Worm (Caenorhabditis elegans) whole organism, L1 larva: ENCODE measurements around the gene xpc-1.

Experiments
- C34B4.2 ChIP-seq: sonication (generic microtip); optimal IDR thresholded peaks from 2 replicates; lab custom pipeline; 2017; ENCODE audit warnings: mild to moderate bottlenecking, missing genetic modification characterization, missing compliant biosample characterization
- alr-1 ChIP-seq: fragments of 200-800 bp; sonication (Bioruptor generic); optimal IDR thresholded peaks from 2 replicates; lab custom pipeline; 2018; ENCODE audit warnings: borderline replicate concordance, mild to moderate bottlenecking, missing genetic modification characterization, missing compliant biosample characterization
- aly-2 ChIP-seq: fragments of 150-350 bp; optimal IDR thresholded peaks from 2 replicates; lab custom pipeline; 2014; ENCODE audit warnings: missing biosample characterization, missing genetic modification characterization
- ama-1 ChIP-seq: fragments of 150-350 bp; optimal IDR thresholded peaks from 2 replicates; lab custom pipeline; 2014
- blmp-1 ChIP-seq: fragments of 150-350 bp; optimal IDR thresholded peaks from 2 replicates; lab custom pipeline; 2014; ENCODE audit warnings: missing biosample characterization, missing genetic modification characterization
- ceh-82 ChIP-seq, 3 experiments: fragments of 150-350 bp in 1 of 3; sonication (generic microtip) in 2 of 3; optimal IDR thresholded peaks; 2 replicates each; lab custom pipeline; 2014 to 2017; ENCODE audit warnings: missing biosample characterization in 3 of 3, missing genetic modification characterization in 3 of 3
- ces-1 ChIP-seq: fragments of 150-350 bp; optimal IDR thresholded peaks from 2 replicates; lab custom pipeline; 2014; ENCODE audit warnings: missing biosample characterization, missing genetic modification reagents, missing genetic modification characterization
- dpl-1 ChIP-seq, 3 experiments: fragments of 150-350 bp in 2 of 3; sonication (generic microtip) in 1 of 3; optimal IDR thresholded peaks; 2 replicates each; lab custom pipeline; 2014 to 2017; ENCODE audit warnings: missing biosample characterization in 3 of 3, missing genetic modification characterization in 3 of 3, missing genetic modification reagents in 3 of 3
- efl-1 ChIP-seq, 4 experiments: fragments of 150-350 bp; optimal IDR thresholded peaks in 3 of 4; peaks in 1 of 4; 1 replicate in 1 of 4; 2 replicates in 3 of 4; lab custom pipeline; 2014; ENCODE audit warnings: missing biosample characterization in 2 of 4, missing genetic modification characterization in 2 of 4, missing genetic modification reagents in 2 of 4
- egl-13 ChIP-seq: sonication (generic microtip); optimal IDR thresholded peaks from 2 replicates; lab custom pipeline; 2016; ENCODE audit warnings: missing genotype, missing genetic modification reagents, missing genetic modification characterization, missing compliant biosample characterization
- ets-5 ChIP-seq: fragments of 200-800 bp; sonication (Bioruptor generic); IDR thresholded peaks from 2 replicates; pipeline ENCODE4 v1.3.6; 2022; ENCODE audit warnings: missing genetic modification characterization, missing compliant biosample characterization
- fkh-10 ChIP-seq: sonication (generic microtip); optimal IDR thresholded peaks from 2 replicates; lab custom pipeline; 2017; ENCODE audit warnings: missing biosample characterization, missing genetic modification reagents, missing genetic modification characterization
- fkh-8 ChIP-seq: sonication (generic microtip); optimal IDR thresholded peaks from 2 replicates; lab custom pipeline; 2016; ENCODE audit warnings: mild to moderate bottlenecking, missing genetic modification characterization, missing compliant biosample characterization
- fos-1 ChIP-seq: fragments of 150-350 bp; optimal IDR thresholded peaks from 2 replicates; lab custom pipeline; 2014; ENCODE audit warnings: missing biosample characterization, missing genetic modification characterization
- hlh-4 ChIP-seq: sonication (generic microtip); optimal IDR thresholded peaks from 2 replicates; lab custom pipeline; 2016; ENCODE audit warnings: mild to moderate bottlenecking, missing genetic modification characterization, missing compliant biosample characterization
- hpl-2 ChIP-seq: fragments of 150-350 bp; optimal IDR thresholded peaks from 2 replicates; lab custom pipeline; 2014; ENCODE audit warnings: missing biosample characterization, missing genetic modification reagents, missing genetic modification characterization
- irx-1 ChIP-seq: sonication (generic microtip); optimal IDR thresholded peaks from 2 replicates; lab custom pipeline; 2016; ENCODE audit warnings: missing genetic modification characterization, missing compliant biosample characterization
- isw-1 ChIP-seq: fragments of 200-800 bp; sonication (Bioruptor generic); IDR thresholded peaks from 2 replicates; pipeline ENCODE4 v1.3.6; 2022; ENCODE audit warnings: missing genetic modification characterization, missing compliant biosample characterization
- lin-13 ChIP-seq: fragments of 150-350 bp; optimal IDR thresholded peaks from 2 replicates; lab custom pipeline; 2014; ENCODE audit warnings: missing biosample characterization, missing genetic modification reagents, missing genetic modification characterization
- lin-14 ChIP-seq: fragments of 200-800 bp; sonication (Bioruptor generic); optimal IDR thresholded peaks from 2 replicates; lab custom pipeline; 2018; ENCODE audit warnings: mild to moderate bottlenecking, missing genetic modification characterization, moderate library complexity, missing compliant biosample characterization
- lin-35 ChIP-seq, 2 experiments: fragments of 150-350 bp; optimal IDR thresholded peaks; 2 replicates each; lab custom pipeline; 2014; ENCODE audit warnings: missing biosample characterization in 2 of 2, missing genetic modification characterization in 2 of 2, missing genetic modification reagents in 2 of 2
- lin-39 ChIP-seq: fragments of 150-350 bp; optimal IDR thresholded peaks from 2 replicates; lab custom pipeline; 2014; ENCODE audit warnings: missing biosample characterization, missing genetic modification reagents, missing genetic modification characterization
- lir-3 ChIP-seq: sonication (generic microtip); optimal IDR thresholded peaks from 2 replicates; lab custom pipeline; 2016; ENCODE audit warnings: mild to moderate bottlenecking, missing genetic modification characterization, moderate library complexity, missing compliant biosample characterization; ENCODE audit not compliant: poor library complexity
- lsy-2 ChIP-seq, 2 experiments: fragments of 150-350 bp; optimal IDR thresholded peaks; 2 replicates each; lab custom pipeline; 2014; ENCODE audit warnings: missing biosample characterization in 2 of 2, missing genetic modification characterization in 2 of 2
- mab-9 ChIP-seq: fragments of 200-800 bp; sonication (Bioruptor generic); IDR thresholded peaks from 2 replicates; pipeline ENCODE4 v1.3.6; 2022; ENCODE audit warnings: missing genetic modification reagents, missing genetic modification characterization, missing compliant biosample characterization
- mdl-1 ChIP-seq, 2 experiments: fragments of 150-350 bp; optimal IDR thresholded peaks; 2 replicates each; lab custom pipeline; 2014 to 2017; ENCODE audit warnings: missing biosample characterization in 2 of 2, missing genetic modification characterization in 2 of 2, inconsistent platforms in 1 of 2
- mep-1 ChIP-seq: fragments of 150-350 bp; optimal IDR thresholded peaks from 2 replicates; lab custom pipeline; 2014; ENCODE audit warnings: missing biosample characterization, missing genetic modification characterization
- nhr-19 ChIP-seq: fragments of 200-800 bp; sonication (Bioruptor generic); conservative IDR thresholded peaks from 2 replicates; pipeline ENCODE4 v1.3.6; 2022; ENCODE audit warnings: missing genetic modification characterization, missing compliant biosample characterization
- nhr-28 ChIP-seq: fragments of 150-350 bp; optimal IDR thresholded peaks from 2 replicates; lab custom pipeline; 2014; ENCODE audit warnings: missing biosample characterization, missing genetic modification characterization
- nhr-47 ChIP-seq: sonication (generic microtip); optimal IDR thresholded peaks from 2 replicates; lab custom pipeline; 2016; ENCODE audit warnings: mild to moderate bottlenecking, missing genetic modification characterization, moderate library complexity, missing compliant biosample characterization
- nhr-71 ChIP-seq: sonication (generic microtip); optimal IDR thresholded peaks from 2 replicates; lab custom pipeline; 2016; ENCODE audit warnings: mild to moderate bottlenecking, missing genetic modification characterization, moderate library complexity, missing compliant biosample characterization
- nhr-76 ChIP-seq: sonication (generic microtip); optimal IDR thresholded peaks from 2 replicates; lab custom pipeline; 2017; ENCODE audit warnings: missing biosample characterization, missing genetic modification characterization
- nhr-84 ChIP-seq: sonication (generic microtip); optimal IDR thresholded peaks from 2 replicates; lab custom pipeline; 2017; ENCODE audit warnings: missing biosample characterization, missing genetic modification characterization
- nhr-90 ChIP-seq: sonication (generic microtip); optimal IDR thresholded peaks from 2 replicates; lab custom pipeline; 2016; ENCODE audit warnings: mild to moderate bottlenecking, missing genetic modification characterization, missing compliant biosample characterization; ENCODE audit not compliant: poor library complexity
- pag-3 ChIP-seq: sonication (generic microtip); optimal IDR thresholded peaks from 2 replicates; lab custom pipeline; 2017; ENCODE audit warnings: missing genetic modification characterization, mild to moderate bottlenecking, missing compliant biosample characterization, antibody characterized with exemption, borderline replicate concordance; ENCODE audit not compliant: insufficient read depth
- rnt-1 ChIP-seq: sonication (generic microtip); optimal IDR thresholded peaks from 2 replicates; lab custom pipeline; 2016; ENCODE audit warnings: mild to moderate bottlenecking, missing genetic modification characterization, moderate library complexity, missing compliant biosample characterization
- skn-1 ChIP-seq: fragments of 150-350 bp; optimal IDR thresholded peaks from 2 replicates; lab custom pipeline; 2014; ENCODE audit warnings: missing biosample characterization, missing genetic modification characterization
- snu-23 ChIP-seq: sonication (generic microtip); optimal IDR thresholded peaks from 2 replicates; lab custom pipeline; 2016; ENCODE audit warnings: missing genetic modification characterization, missing compliant biosample characterization
- sox-4 ChIP-seq: sonication (generic microtip); optimal IDR thresholded peaks from 2 replicates; lab custom pipeline; 2016; ENCODE audit warnings: missing genetic modification characterization, missing compliant biosample characterization
- swsn-7 ChIP-seq: sonication (generic microtip); optimal IDR thresholded peaks from 2 replicates; lab custom pipeline; 2016; ENCODE audit warnings: missing genetic modification characterization, missing compliant biosample characterization
- tlp-1 ChIP-seq: fragments of 150-350 bp; optimal IDR thresholded peaks from 2 replicates; lab custom pipeline; 2014; ENCODE audit warnings: missing biosample characterization, missing genetic modification characterization
- unc-30 ChIP-seq: sonication (generic microtip); optimal IDR thresholded peaks from 2 replicates; lab custom pipeline; 2017; ENCODE audit warnings: missing biosample characterization, missing genetic modification characterization
- unc-62 ChIP-seq: fragments of 150-350 bp; optimal IDR thresholded peaks from 2 replicates; lab custom pipeline; 2014; ENCODE audit warnings: missing biosample characterization, missing genetic modification reagents, missing genetic modification characterization
- unc-98 ChIP-seq: fragments of 200-800 bp; sonication (Bioruptor generic); IDR thresholded peaks from 2 replicates; pipeline ENCODE4 v1.3.6; 2022; ENCODE audit warnings: missing genetic modification characterization, missing compliant biosample characterization
- vab-15 ChIP-seq: sonication (generic microtip); optimal IDR thresholded peaks from 2 replicates; lab custom pipeline; 2017; ENCODE audit warnings: missing genotype, mild to moderate bottlenecking, missing genetic modification characterization, missing compliant biosample characterization
- xbp-1 ChIP-seq: sonication (generic microtip); optimal IDR thresholded peaks from 2 replicates; lab custom pipeline; 2016; ENCODE audit warnings: missing genetic modification characterization, missing compliant biosample characterization
- zag-1 ChIP-seq: fragments of 150-350 bp; optimal IDR thresholded peaks from 2 replicates; lab custom pipeline; 2014; ENCODE audit warnings: missing biosample characterization, missing genetic modification characterization
- ztf-11 ChIP-seq, 2 experiments: sonication (generic microtip); optimal IDR thresholded peaks; 2 replicates each; lab custom pipeline; 2016 to 2017; ENCODE audit warnings: missing genetic modification characterization in 2 of 2, missing biosample characterization in 1 of 2, missing compliant biosample characterization in 1 of 2

xpc-1 gene

DNA sequence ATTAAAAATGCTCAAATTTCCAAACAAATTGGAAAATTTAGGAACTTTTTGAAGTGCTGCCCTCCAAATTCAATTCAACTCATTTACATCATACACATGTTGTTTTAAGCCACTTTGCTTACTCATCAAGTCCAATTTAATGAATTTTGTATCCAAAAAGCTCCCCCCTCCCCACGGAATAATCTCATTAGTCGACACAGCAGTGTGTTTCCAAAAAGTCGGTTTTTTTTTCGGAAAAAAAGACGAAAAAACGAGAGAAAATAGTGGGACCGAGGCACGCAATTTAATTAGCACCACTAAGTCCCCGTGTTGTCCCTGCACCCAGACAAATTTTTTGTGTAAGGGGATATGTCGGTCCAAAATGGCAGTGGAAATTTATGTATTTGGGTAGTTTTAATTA lies 59.4 kb downstream of the xpc-1 start (continued):
- TF ChIP-seq mab-9 (GFP tag; lab: Robert Waterston, UW) (0 out of 2 replicates have a peak, but pooled peaks have one; percentile 37), nhr-76 (tag; lab: Kevin White, UChicago) (no peak), fkh-10 (GFP tag; lab: Kevin White, UChicago) (peak; percentile 7), hlh-4 (tag; lab: Kevin White, UChicago) (no peak), rnt-1 (tag; lab: Kevin White, UChicago) (no peak), irx-1 (tag; lab: Kevin White, UChicago) (no peak), unc-62 (no peak), zag-1 (tag; lab: Kevin White, UChicago) (peak; percentile 45), nhr-71 (tag; lab: Kevin White, UChicago) (peak; percentile 65), sox-4 (no peak), hpl-2 (GFP tag; lab: Kevin White, UChicago) (no peak), ama-1 (lab: Kevin White, UChicago) (no peak), mep-1 (no peak), vab-15 (tag; lab: Kevin White, UChicago) (no peak), lin-39 (tag; lab: Kevin White, UChicago) (no peak), ztf-11 (tag; optimal IDR thresholded peaks at IDR 0.05; lab: Kevin White, UChicago) (peak in 1 of 2 experiments; percentile 37), nhr-28 (tag; lab: Kevin White, UChicago) (no peak), swsn-7 (peak; percentile 37), lir-3 (tag; lab: Kevin White, UChicago) (no peak), C34B4.2 (no peak), unc-30 (no peak), xbp-1 (tag; lab: Kevin White, UChicago) (peak; percentile 24), blmp-1 (tag; lab: Kevin White, UChicago) (no peak), pag-3 (no peak), fos-1 (tag; lab: Kevin White, UChicago) (peak; percentile 22), ces-1 (GFP tag; lab: Kevin White, UChicago) (peak; percentile 88)

DNA sequence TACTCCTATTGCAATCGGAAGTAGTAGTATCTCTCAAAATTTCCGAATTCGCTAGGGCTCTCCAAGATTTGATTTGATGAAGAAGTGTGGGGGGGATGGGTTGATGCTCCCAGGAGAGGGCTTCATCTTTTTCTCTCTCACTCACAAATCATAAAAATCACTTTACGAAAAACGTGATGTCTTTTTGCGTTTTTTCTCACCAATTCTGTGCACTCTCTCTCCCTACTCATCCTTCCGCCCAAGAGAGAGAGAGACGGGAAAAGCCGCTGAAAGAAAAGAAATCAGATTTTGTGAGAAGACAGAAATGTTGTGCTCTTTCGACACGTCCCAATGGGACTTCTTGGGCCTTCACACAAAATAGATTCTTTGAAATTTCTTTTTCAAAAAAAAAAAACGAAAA lies 60.7 kb downstream of the xpc-1 start:
- TF ChIP-seq fos-1 (tag; lab: Kevin White, UChicago): no peak
- TF ChIP-seq efl-1 (optimal IDR thresholded peaks at IDR 0.05; lab: Kevin White, UChicago): peak; percentile 17 to 21
- TF ChIP-seq efl-1 (GFP tag; optimal IDR thresholded peaks at IDR 0.05 in 1 of 2; lab: Kevin White, UChicago): no peak
- no peak for TF ChIP-seq C34B4.2
- TF ChIP-seq swsn-7: peak; percentile 38
- TF ChIP-seq isw-1 (GFP tag; lab: Robert Waterston, UW): peak; percentile 10; the same call in 1 of the 2 replicates
- TF ChIP-seq nhr-76 (tag; lab: Kevin White, UChicago): no peak
- TF ChIP-seq nhr-71 (tag; lab: Kevin White, UChicago): peak; percentile 63
- TF ChIP-seq unc-98: no peak
- TF ChIP-seq lir-3 (tag; lab: Kevin White, UChicago): no peak
- peak; percentile 32 for TF ChIP-seq snu-23 (GFP tag; lab: Kevin White, UChicago)
- TF ChIP-seq mdl-1 (tag; optimal IDR thresholded peaks at IDR 0.05; lab: Kevin White, UChicago): no peak
- TF ChIP-seq aly-2: no peak
- no peak for TF ChIP-seq tlp-1
- no peak for TF ChIP-seq skn-1 (tag; lab: Kevin White, UChicago)
- no peak for TF ChIP-seq ama-1 (lab: Kevin White, UChicago)
- TF ChIP-seq irx-1 (tag; lab: Kevin White, UChicago): no peak
- TF ChIP-seq mep-1: peak; percentile 25
- TF ChIP-seq lin-14: peak; percentile 89
- peak; percentile 47 for TF ChIP-seq nhr-47 (tag; lab: Kevin White, UChicago)
- peak; percentile 60 for TF ChIP-seq ces-1 (GFP tag; lab: Kevin White, UChicago)
- no peak for TF ChIP-seq dpl-1 (GFP tag; optimal IDR thresholded peaks at IDR 0.05; lab: Kevin White, UChicago)
- peak; percentile 55 for TF ChIP-seq rnt-1 (tag; lab: Kevin White, UChicago)
- peak; percentile 27 to 63 for TF ChIP-seq lsy-2 (tag; optimal IDR thresholded peaks at IDR 0.05; lab: Kevin White, UChicago)
- no peak for TF ChIP-seq alr-1 (tag; lab: Kevin White, UChicago)
- peak; percentile 18; the same call in 1 of the 2 replicates for TF ChIP-seq nhr-19
- no peak for TF ChIP-seq lin-13 (GFP tag; lab: Kevin White, UChicago)
- 0 out of 2 replicates have a peak, but pooled peaks have one; percentile 44 for TF ChIP-seq mab-9 (GFP tag; lab: Robert Waterston, UW)
- TF ChIP-seq egl-13 (tag; lab: Kevin White, UChicago): no peak
- TF ChIP-seq lin-35 (GFP tag; optimal IDR thresholded peaks at IDR 0.05; lab: Kevin White, UChicago): peak in 1 of 2 experiments; percentile 23
- TF ChIP-seq pag-3: no peak
- TF ChIP-seq nhr-90 (tag; lab: Kevin White, UChicago): no peak
- TF ChIP-seq nhr-84 (tag; lab: Kevin White, UChicago): no peak
- TF ChIP-seq fkh-10 (GFP tag; lab: Kevin White, UChicago): peak; percentile 89
- no peak for TF ChIP-seq hlh-4 (tag; lab: Kevin White, UChicago)
- no peak for TF ChIP-seq ets-5 (GFP tag; lab: Robert Waterston, UW)
- no peak for TF ChIP-seq fkh-8
- peak in 1 of 3 experiments; percentile 24 for TF ChIP-seq ceh-82 (tag; optimal IDR thresholded peaks at IDR 0.05; lab: Kevin White, UChicago)
